Fruit fly (Drosophila melanogaster) whole organism, embryonic: ENCODE results near the gene twf.

Source experiments
- Awh ChIP-seq: fragments of 200-800 bp; sonication (Bioruptor generic); IDR thresholded peaks from 2 replicates; pipeline ENCODE4, ENCODE4 v1.3.6; 2022; ENCODE audit warnings: missing biosample characterization, missing genetic modification characterization
- CG14860 ChIP-seq: fragments of 200-800 bp; sonication (Bioruptor generic); IDR thresholded peaks from 3 replicates; pipeline ENCODE4 v1.3.6; 2022; ENCODE audit warnings: missing biosample characterization, missing genetic modification characterization; ENCODE audit not compliant: partially characterized antibody
- Dll ChIP-seq: fragments of 200-800 bp; sonication (Bioruptor generic); IDR thresholded peaks from 4 replicates; pipeline ENCODE4 v1.3.6; 2022; ENCODE audit warnings: missing biosample characterization, missing genetic modification characterization; ENCODE audit not compliant: partially characterized antibody
- Hr39 ChIP-seq: fragments of >200 bp; optimal IDR thresholded peaks from 2 replicates; lab custom pipeline; 2017
- toy ChIP-seq: fragments of 200-800 bp; sonication (Bioruptor generic); IDR thresholded peaks from 2 replicates; pipeline ENCODE4 v1.3.6; 2022; ENCODE audit warnings: missing biosample characterization, missing genetic modification characterization

dm6 chr3R:14100962-14101361 is 21.5 kb upstream of the twf start:
- TF ChIP-seq Dll (no peak), toy (GFP tag; lab: Robert Waterston, UW) (no peak), Hr39 (no peak), Awh (GFP tag; lab: Robert Waterston, UW) (no peak), CG14860 (GFP tag; lab: Robert Waterston, UW) (no peak)
